Worm (Caenorhabditis elegans): ENCODE data around the gene clec-167.

clec-167 gene

DNA sequence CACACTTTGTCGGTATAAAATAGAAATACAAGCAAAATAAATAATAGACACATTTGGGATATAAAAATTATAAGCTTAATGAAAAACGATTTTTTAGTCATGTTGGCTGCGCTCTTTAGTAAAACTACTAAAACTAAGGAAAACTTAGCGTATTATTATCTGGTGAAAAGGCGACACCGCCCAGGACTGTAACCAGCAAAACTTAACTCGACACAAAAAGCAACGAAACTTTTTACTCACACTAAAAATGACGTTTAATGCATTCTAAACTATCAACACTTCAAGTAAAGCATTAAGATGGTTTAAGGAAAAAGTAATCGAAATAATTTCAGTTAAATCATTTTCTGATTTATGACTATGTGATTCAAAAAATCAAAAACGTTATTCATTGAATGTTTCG is at the start of gene clec-167:
Gene clec-167 (minus strand): TSS at position 101 of the 400 bp plus-strand sequence.
- TF ChIP-seq cog-1 (tag; optimal IDR thresholded peaks at IDR 0.05) (no peak), T22C8.4 (GFP tag; IDR thresholded peaks at IDR 0.05) (no peak), tab-1 (GFP tag; IDR thresholded peaks at IDR 0.05) (no peak), ztf-23 (GFP tag; IDR thresholded peaks at IDR 0.05) (no peak), ztf-29 (GFP tag; IDR thresholded peaks at IDR 0.05) (no peak), med-1 (GFP tag; optimal IDR thresholded peaks at IDR 0.05; ENCODE audit: insufficient read depth) (no peak), klf-2 (GFP tag; conservative IDR thresholded peaks at IDR 0.05) (no peak), flt-1 (GFP tag; IDR thresholded peaks at IDR 0.05) (no peak), ref-1 (GFP tag; conservative IDR thresholded peaks at IDR 0.05) (no peak)

DNA sequence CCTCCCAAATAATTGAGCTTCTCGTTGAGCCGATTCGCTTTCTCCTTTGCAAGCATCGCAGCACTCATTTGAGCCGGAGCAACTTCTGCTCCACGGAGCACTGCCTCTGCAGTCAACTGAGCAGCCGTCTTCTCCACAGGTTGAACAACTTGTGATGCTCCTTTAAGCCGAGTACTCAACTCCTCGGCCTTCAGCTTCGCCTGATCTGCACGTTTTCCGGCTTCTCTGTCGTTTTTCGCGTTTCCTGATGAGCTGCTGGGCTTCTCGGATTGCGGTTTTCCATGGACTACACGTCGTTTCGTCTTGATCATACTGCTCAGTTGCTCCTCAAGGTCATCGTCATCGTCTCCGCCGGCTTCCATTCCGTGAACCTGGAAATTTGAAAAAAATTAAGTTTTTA is 43.5 kb upstream of the clec-167 start:
- no peak for TF ChIP-seq flt-1 (GFP tag; IDR thresholded peaks at IDR 0.05)
- no peak for TF ChIP-seq klf-2 (GFP tag; conservative IDR thresholded peaks at IDR 0.05)
- no peak for TF ChIP-seq tab-1 (GFP tag; IDR thresholded peaks at IDR 0.05)
- no peak for TF ChIP-seq T22C8.4 (GFP tag; IDR thresholded peaks at IDR 0.05)
- TF ChIP-seq cog-1 (tag; optimal IDR thresholded peaks at IDR 0.05): no peak
- no peak for TF ChIP-seq ref-1 (GFP tag; conservative IDR thresholded peaks at IDR 0.05)
- TF ChIP-seq med-1 (GFP tag; optimal IDR thresholded peaks at IDR 0.05; ENCODE audit: insufficient read depth): no peak
- TF ChIP-seq ztf-29 (GFP tag; IDR thresholded peaks at IDR 0.05): no peak

DNA sequence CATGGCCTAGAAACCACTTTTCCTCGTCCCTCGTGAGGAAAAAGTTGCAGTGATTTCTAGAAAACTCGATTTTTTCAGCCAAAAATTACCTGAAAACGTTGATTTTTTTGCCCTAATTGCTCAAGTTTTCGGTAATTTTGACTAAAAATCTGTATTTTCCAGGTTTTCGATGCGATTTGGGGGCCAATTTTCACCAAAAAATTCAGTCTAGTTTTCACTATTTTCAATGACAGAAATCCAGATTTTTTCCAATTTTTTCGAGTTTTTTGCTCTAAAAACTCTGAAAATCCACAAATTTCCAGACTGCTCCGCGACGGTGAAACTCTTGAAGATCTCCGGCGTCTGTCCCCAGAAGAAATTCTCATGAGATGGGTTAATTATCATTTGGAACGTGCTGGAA is 33.8 kb upstream of the clec-167 start, which contains the start of gene plst-1:
Gene plst-1 (plus strand): TSS at position 301 of the 400 bp plus-strand sequence.
- TF ChIP-seq med-1 (GFP tag; optimal IDR thresholded peaks at IDR 0.05; ENCODE audit: insufficient read depth): no peak
- no peak for TF ChIP-seq ref-1 (GFP tag; conservative IDR thresholded peaks at IDR 0.05)
- TF ChIP-seq ztf-23 (GFP tag; IDR thresholded peaks at IDR 0.05): no peak
- TF ChIP-seq cog-1 (tag; optimal IDR thresholded peaks at IDR 0.05): no peak
- no peak for TF ChIP-seq tab-1 (GFP tag; IDR thresholded peaks at IDR 0.05)
- TF ChIP-seq T22C8.4 (GFP tag; IDR thresholded peaks at IDR 0.05): no peak
- no peak for TF ChIP-seq klf-2 (GFP tag; conservative IDR thresholded peaks at IDR 0.05)
- TF ChIP-seq ztf-29 (GFP tag; IDR thresholded peaks at IDR 0.05): no peak
- TF ChIP-seq flt-1 (GFP tag; IDR thresholded peaks at IDR 0.05): no peak

DNA sequence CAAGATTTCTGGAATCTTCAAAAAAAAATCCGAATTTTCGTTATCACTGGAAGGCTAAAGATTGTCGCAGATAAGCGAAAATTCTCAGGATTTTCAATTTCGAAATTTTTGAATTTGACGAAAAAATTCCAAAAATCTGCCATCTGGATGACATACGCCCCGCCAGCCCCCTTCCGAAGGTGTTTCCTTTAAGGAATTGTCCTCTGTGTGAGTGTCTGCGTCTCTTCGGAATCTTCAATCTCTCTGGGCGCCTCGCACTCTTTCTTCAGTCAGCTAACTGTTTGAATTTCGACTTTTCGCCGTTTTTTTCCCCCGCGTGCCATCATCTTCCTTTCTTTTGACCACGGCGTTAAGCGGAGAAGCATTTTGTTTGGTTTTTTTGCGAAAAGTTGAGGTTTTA is 31.0 kb upstream of the clec-167 start:
- TF ChIP-seq ztf-23 (GFP tag; IDR thresholded peaks at IDR 0.05) (no peak), med-1 (GFP tag; optimal IDR thresholded peaks at IDR 0.05; ENCODE audit: insufficient read depth) (no peak)

DNA sequence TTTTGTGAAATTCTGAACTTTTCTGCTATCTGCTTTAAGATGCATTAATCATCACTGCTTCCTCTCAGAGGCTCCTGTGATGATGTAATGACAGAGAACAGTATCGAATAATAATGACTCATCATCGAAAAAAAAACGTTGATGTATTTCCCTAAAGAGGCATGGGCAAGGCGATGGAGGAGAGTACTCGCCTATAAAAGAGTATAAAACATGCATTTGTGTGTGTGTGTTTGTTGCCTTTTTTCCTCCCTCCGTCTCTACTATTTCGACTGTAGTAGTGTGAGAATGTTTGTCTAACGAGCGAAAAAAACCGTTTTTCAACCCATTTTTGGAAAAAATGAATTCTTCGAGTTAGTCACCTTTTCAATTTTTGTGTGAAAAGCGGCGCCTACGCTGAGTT is 29.3 kb upstream of the clec-167 start:
- TF ChIP-seq ref-1 (GFP tag; conservative IDR thresholded peaks at IDR 0.05): no peak
- TF ChIP-seq tab-1 (GFP tag; IDR thresholded peaks at IDR 0.05): no peak
- TF ChIP-seq klf-2 (GFP tag; conservative IDR thresholded peaks at IDR 0.05): no peak
- no peak for TF ChIP-seq med-1 (GFP tag; optimal IDR thresholded peaks at IDR 0.05; ENCODE audit: insufficient read depth)
- TF ChIP-seq ztf-29 (GFP tag; IDR thresholded peaks at IDR 0.05): no peak

DNA sequence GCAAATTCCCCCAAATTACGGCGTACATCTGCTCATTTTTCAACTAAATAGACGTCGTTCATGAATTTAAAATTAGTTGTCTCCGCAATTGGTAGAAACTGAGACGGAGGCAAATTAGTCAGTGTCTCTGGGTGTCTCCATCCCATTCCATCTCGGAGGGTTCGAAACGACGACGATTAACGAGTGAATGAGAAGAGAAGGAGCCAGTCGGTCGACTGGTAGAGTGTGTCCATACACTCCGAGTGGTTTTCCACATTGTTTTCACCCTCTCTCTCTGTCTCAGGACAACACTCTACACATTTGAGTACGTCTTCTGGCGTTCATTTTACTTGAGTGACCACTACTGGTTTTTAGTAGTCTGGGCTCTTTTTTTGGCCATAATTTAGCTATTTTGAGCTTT is 23.4 kb upstream of the clec-167 start:
- TF ChIP-seq cog-1 (tag; optimal IDR thresholded peaks at IDR 0.05): no peak
- no peak for TF ChIP-seq T22C8.4 (GFP tag; IDR thresholded peaks at IDR 0.05)
- no peak for TF ChIP-seq flt-1 (GFP tag; IDR thresholded peaks at IDR 0.05)
- no peak for TF ChIP-seq ref-1 (GFP tag; conservative IDR thresholded peaks at IDR 0.05)
- TF ChIP-seq klf-2 (GFP tag; conservative IDR thresholded peaks at IDR 0.05): no peak
- no peak for TF ChIP-seq ztf-23 (GFP tag; IDR thresholded peaks at IDR 0.05)
- TF ChIP-seq med-1 (GFP tag; optimal IDR thresholded peaks at IDR 0.05; ENCODE audit: insufficient read depth): no peak
- TF ChIP-seq tab-1 (GFP tag; IDR thresholded peaks at IDR 0.05): no peak
- TF ChIP-seq ztf-29 (GFP tag; IDR thresholded peaks at IDR 0.05): no peak

DNA sequence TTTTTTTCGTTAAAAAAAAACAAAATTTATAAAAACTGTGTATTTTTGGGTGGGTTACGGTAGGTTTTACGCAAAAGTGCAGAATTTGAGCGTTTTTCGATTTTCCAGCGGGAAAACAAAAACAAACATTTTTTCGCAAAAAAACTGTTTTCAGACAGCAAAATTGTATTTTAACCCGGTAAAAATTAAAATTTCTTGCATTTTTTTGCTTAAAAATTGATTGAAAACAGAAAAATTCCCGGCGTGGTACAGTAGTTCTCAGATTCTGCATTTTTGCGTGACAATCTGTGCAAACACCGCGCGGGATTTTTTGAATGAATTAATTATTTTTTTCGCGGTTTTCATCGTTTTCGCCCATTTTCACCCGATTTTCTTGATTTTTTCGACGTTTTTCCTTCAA is 21.5 kb upstream of the clec-167 start:
- TF ChIP-seq ztf-23 (GFP tag; IDR thresholded peaks at IDR 0.05) (no peak), ref-1 (GFP tag; conservative IDR thresholded peaks at IDR 0.05) (no peak), cog-1 (tag; optimal IDR thresholded peaks at IDR 0.05) (no peak), tab-1 (GFP tag; IDR thresholded peaks at IDR 0.05) (no peak), T22C8.4 (GFP tag; IDR thresholded peaks at IDR 0.05) (no peak), klf-2 (GFP tag; conservative IDR thresholded peaks at IDR 0.05) (no peak), ztf-29 (GFP tag; IDR thresholded peaks at IDR 0.05) (no peak), med-1 (GFP tag; optimal IDR thresholded peaks at IDR 0.05; ENCODE audit: insufficient read depth) (no peak)

DNA sequence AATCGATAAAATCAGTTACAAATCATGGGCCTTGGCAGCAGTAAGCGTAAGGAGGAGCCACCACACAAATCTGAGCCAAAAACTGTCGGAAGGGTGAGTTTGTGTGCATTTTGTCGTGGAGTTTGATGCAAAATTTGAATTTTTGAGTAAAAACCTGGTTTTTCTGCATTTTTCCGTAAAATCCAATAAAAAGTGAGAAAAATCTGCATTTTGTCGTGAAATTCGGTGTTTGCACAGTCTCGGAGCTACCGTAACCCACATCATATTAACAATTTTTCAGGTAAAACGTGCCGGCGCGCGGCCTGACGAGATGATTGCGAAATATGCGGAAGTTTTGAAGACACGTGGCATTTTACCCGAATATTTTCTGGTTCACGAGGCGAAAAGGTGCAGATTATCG is 20.4 kb upstream of the clec-167 start:
- TF ChIP-seq cog-1 (tag; optimal IDR thresholded peaks at IDR 0.05): no peak

DNA sequence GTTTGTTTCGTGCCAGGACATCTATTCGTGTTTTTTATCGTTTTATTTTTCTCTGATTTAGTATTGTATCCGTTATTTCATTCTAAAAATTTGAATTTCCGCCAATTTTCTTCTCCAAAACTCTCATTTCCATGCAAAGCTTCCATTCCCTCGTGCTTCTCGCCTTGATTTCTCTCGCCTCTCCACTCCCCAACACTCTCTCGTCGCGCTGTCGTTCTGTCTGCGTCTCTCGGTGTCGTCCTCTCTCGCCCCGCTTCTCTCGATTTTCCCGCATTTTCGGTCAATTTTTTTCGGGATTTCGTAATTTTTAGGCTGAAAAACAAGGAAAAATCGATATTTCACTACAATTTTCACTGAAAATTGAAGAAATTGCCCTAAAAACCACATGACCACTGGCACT is 19.1 kb upstream of the clec-167 start, which contains the start of gene C09E9.1:
Gene C09E9.1 (plus strand): TSS at position 286 of the 400 bp plus-strand sequence.
- no peak for TF ChIP-seq T22C8.4 (GFP tag; IDR thresholded peaks at IDR 0.05)
- TF ChIP-seq med-1 (GFP tag; optimal IDR thresholded peaks at IDR 0.05; ENCODE audit: insufficient read depth): no peak
- no peak for TF ChIP-seq ztf-29 (GFP tag; IDR thresholded peaks at IDR 0.05)
- no peak for TF ChIP-seq cog-1 (tag; optimal IDR thresholded peaks at IDR 0.05)
- TF ChIP-seq ref-1 (GFP tag; conservative IDR thresholded peaks at IDR 0.05): no peak
- TF ChIP-seq tab-1 (GFP tag; IDR thresholded peaks at IDR 0.05): no peak
- no peak for TF ChIP-seq klf-2 (GFP tag; conservative IDR thresholded peaks at IDR 0.05)
- no peak for TF ChIP-seq ztf-23 (GFP tag; IDR thresholded peaks at IDR 0.05)
- TF ChIP-seq flt-1 (GFP tag; IDR thresholded peaks at IDR 0.05): no peak

DNA sequence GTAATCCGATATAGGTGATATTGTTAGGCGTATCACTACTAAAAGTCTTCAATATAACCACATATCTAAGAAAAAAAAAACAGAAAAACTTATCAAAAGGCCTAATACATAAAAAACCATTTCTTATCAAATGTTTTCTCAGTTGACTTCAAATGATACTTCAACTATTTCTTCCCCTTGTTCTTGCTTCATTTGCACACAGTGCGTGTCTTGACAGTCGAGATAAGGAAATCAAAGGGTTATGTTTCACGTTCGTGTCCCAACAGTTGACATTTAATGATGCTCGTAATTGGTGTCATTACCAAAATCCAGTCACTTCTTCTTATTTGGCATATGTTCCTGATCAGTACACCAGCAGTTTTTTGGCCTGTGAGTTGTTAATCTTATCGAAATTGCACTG is 11.2 kb upstream of the clec-167 start, which contains the start of gene clec-170:
Gene clec-170 (plus strand): TSS at position 143 of the 400 bp plus-strand sequence.
- TF ChIP-seq tab-1 (GFP tag; IDR thresholded peaks at IDR 0.05) (no peak), T22C8.4 (GFP tag; IDR thresholded peaks at IDR 0.05) (no peak), med-1 (GFP tag; optimal IDR thresholded peaks at IDR 0.05; ENCODE audit: insufficient read depth) (no peak)

DNA sequence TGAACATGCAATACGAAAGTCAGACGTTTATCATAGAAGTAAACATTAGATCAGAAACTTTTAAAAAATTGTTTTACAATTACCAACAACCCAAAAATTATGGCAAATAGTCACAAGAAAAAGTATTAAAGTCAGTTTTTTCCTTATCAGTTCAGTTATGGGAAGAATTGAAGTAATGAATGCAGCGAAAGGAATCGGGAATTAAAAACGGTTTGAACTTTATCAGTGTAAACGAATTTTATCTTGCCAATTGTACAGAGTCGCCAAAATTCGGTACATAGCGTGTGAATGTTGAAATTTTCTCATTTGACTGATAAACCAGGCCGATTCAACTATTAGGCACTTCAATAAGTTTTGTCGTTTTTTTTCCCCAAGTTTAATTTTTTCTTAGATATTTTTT is 10.6 kb upstream of the clec-167 start:
- TF ChIP-seq ref-1 (GFP tag; conservative IDR thresholded peaks at IDR 0.05) (no peak), tab-1 (GFP tag; IDR thresholded peaks at IDR 0.05) (no peak)
